Fruit fly (Drosophila melanogaster) whole organism, prepupa: ENCODE measurements around the gene GNBP3.
A peak's percentile ranks its signal among the peaks of the same experiment; 100 is the strongest.

Experiments
- Blimp-1 ChIP-seq: fragments of 200-800 bp; sonication (Bioruptor generic); optimal IDR thresholded peaks from 3 replicates; lab custom pipeline; 2017; ENCODE audit warnings: missing biosample characterization, missing genetic modification characterization, mild to moderate bottlenecking, moderate library complexity, missing genetic modification reagents
- CG10631 ChIP-seq: fragments of 200-800 bp; sonication (Bioruptor generic); optimal IDR thresholded peaks from 2 replicates; lab custom pipeline; 2016; ENCODE audit warnings: missing biosample characterization, missing genetic modification characterization
- CG11294 ChIP-seq: fragments of 200-800 bp; sonication (Bioruptor generic); IDR thresholded peaks from 2 replicates; pipeline ENCODE4 v1.3.6; 2022; ENCODE audit warnings: missing biosample characterization, missing genetic modification characterization
- CG11762 ChIP-seq: fragments of 200-800 bp; sonication (Bioruptor generic); optimal IDR thresholded peaks from 3 replicates; lab custom pipeline; 2016; ENCODE audit warnings: missing biosample characterization, missing genetic modification characterization; ENCODE audit not compliant: insufficient read depth
- CG11902 ChIP-seq: fragments of 200-800 bp; sonication (Bioruptor generic); optimal IDR thresholded peaks from 3 replicates; lab custom pipeline; 2016; ENCODE audit warnings: missing biosample characterization, missing genetic modification characterization
- CG15336 ChIP-seq: fragments of 200-800 bp; sonication (Bioruptor generic); IDR thresholded peaks from 2 replicates; pipeline ENCODE4 v1.3.6; 2022; ENCODE audit warnings: missing biosample characterization, missing genetic modification characterization
- CG1621 ChIP-seq: fragments of 200-800 bp; sonication (Bioruptor generic); optimal IDR thresholded peaks from 3 replicates; lab custom pipeline; 2018; ENCODE audit warnings: missing biosample characterization, mild to moderate bottlenecking, missing genetic modification characterization
- CG32006 ChIP-seq: fragments of 200-800 bp; sonication (Bioruptor generic); optimal IDR thresholded peaks from 3 replicates; lab custom pipeline; 2017; ENCODE audit warnings: missing biosample characterization, mild to moderate bottlenecking, missing genetic modification characterization
- CG34406 ChIP-seq: fragments of 200-800 bp; sonication (Bioruptor generic); optimal IDR thresholded peaks from 3 replicates; lab custom pipeline; 2016; ENCODE audit warnings: missing biosample characterization, missing genetic modification characterization
- CG3919 ChIP-seq: fragments of 200-800 bp; sonication (Bioruptor generic); optimal IDR thresholded peaks from 3 replicates; lab custom pipeline; 2016; ENCODE audit warnings: missing biosample characterization, missing genetic modification characterization
- CG4318 ChIP-seq: fragments of 200-800 bp; sonication (Bioruptor generic); optimal IDR thresholded peaks from 3 replicates; lab custom pipeline; 2017; ENCODE audit warnings: missing biosample characterization, mild to moderate bottlenecking, missing genetic modification characterization
- CG6163 ChIP-seq: fragments of 200-800 bp; sonication (Bioruptor generic); IDR thresholded peaks from 3 replicates; pipeline ENCODE4 v1.3.6; 2022; ENCODE audit warnings: missing biosample characterization, missing genetic modification characterization
- CG6276 ChIP-seq: fragments of 200-800 bp; sonication (Bioruptor generic); optimal IDR thresholded peaks from 2 replicates; lab custom pipeline; 2017; ENCODE audit warnings: missing biosample characterization, mild to moderate bottlenecking, missing genetic modification characterization
- CG6792 ChIP-seq: fragments of 200-800 bp; sonication (Bioruptor generic); optimal IDR thresholded peaks from 3 replicates; lab custom pipeline; 2016; ENCODE audit warnings: missing biosample characterization, missing genetic modification characterization
- CG6808 ChIP-seq: fragments of 200-800 bp; sonication (Bioruptor generic); optimal IDR thresholded peaks from 3 replicates; lab custom pipeline; 2017; ENCODE audit warnings: missing biosample characterization, missing genetic modification characterization, mild to moderate bottlenecking, moderate library complexity, missing genetic modification reagents
- CG6854 ChIP-seq: fragments of 200-800 bp; sonication (Bioruptor generic); optimal IDR thresholded peaks from 2 replicates; lab custom pipeline; 2017; ENCODE audit warnings: missing biosample characterization, mild to moderate bottlenecking, missing genetic modification characterization
- CG8119 ChIP-seq: fragments of 200-800 bp; sonication (Bioruptor generic); IDR thresholded peaks from 3 replicates; pipeline ENCODE4 v1.3.6; 2022; ENCODE audit warnings: missing biosample characterization, missing genetic modification characterization
- CG8319 ChIP-seq: fragments of 200-800 bp; sonication (Bioruptor generic); optimal IDR thresholded peaks from 3 replicates; lab custom pipeline; 2016; ENCODE audit warnings: missing biosample characterization, missing genetic modification characterization
- Eip93F ChIP-seq: fragments of 200-800 bp; sonication (Bioruptor generic); optimal IDR thresholded peaks from 2 replicates; lab custom pipeline; 2016; ENCODE audit warnings: missing biosample characterization, mild to moderate bottlenecking, missing genetic modification characterization
- Ets21C ChIP-seq: fragments of 200-800 bp; sonication (Bioruptor generic); optimal IDR thresholded peaks from 3 replicates; lab custom pipeline; 2016; ENCODE audit warnings: missing biosample characterization, missing genetic modification characterization
- Ets96B ChIP-seq: fragments of 200-800 bp; optimal IDR thresholded peaks from 2 replicates; lab custom pipeline; 2019; ENCODE audit warnings: missing biosample characterization, mild to moderate bottlenecking, missing genetic modification characterization, moderate library complexity
- Gug ChIP-seq: fragments of 200-800 bp; sonication (Bioruptor generic); IDR thresholded peaks from 2 replicates; pipeline ENCODE4 v1.3.6; 2022; ENCODE audit warnings: missing biosample characterization, missing genetic modification characterization
- Hr39 ChIP-seq: fragments of 200-800 bp; sonication (Bioruptor generic); optimal IDR thresholded peaks from 2 replicates; lab custom pipeline; 2016; ENCODE audit warnings: missing biosample characterization, missing genetic modification characterization
- Hr4 ChIP-seq: fragments of 200-800 bp; sonication (Bioruptor generic); optimal IDR thresholded peaks from 3 replicates; lab custom pipeline; 2016; ENCODE audit warnings: missing biosample characterization, missing genetic modification characterization
- Lpt ChIP-seq: fragments of 200-800 bp; sonication (Bioruptor generic); optimal IDR thresholded peaks from 3 replicates; lab custom pipeline; 2016; ENCODE audit warnings: missing biosample characterization, missing genetic modification characterization
- Met ChIP-seq: fragments of 200-800 bp; sonication (Bioruptor generic); optimal IDR thresholded peaks from 3 replicates; lab custom pipeline; 2016; ENCODE audit warnings: missing biosample characterization, missing genetic modification characterization
- OdsH ChIP-seq: fragments of 200-800 bp; sonication (Bioruptor generic); optimal IDR thresholded peaks from 3 replicates; lab custom pipeline; 2016; ENCODE audit warnings: missing biosample characterization, missing genetic modification characterization
- Sox102F ChIP-seq: fragments of 200-800 bp; sonication (Bioruptor generic); optimal IDR thresholded peaks from 2 replicates; lab custom pipeline; 2016; ENCODE audit warnings: missing biosample characterization, mild to moderate bottlenecking, missing genetic modification characterization
- Sox14 ChIP-seq: fragments of 200-800 bp; sonication (Bioruptor generic); optimal IDR thresholded peaks from 3 replicates; lab custom pipeline; 2016; ENCODE audit warnings: missing biosample characterization, missing genetic modification characterization
- Sox15 ChIP-seq: fragments of 200-800 bp; sonication (Bioruptor generic); optimal IDR thresholded peaks from 3 replicates; lab custom pipeline; 2016; ENCODE audit warnings: missing biosample characterization, missing genetic modification characterization
- achi ChIP-seq: fragments of 200-800 bp; sonication (Bioruptor generic); optimal IDR thresholded peaks from 3 replicates; lab custom pipeline; 2016; ENCODE audit warnings: missing biosample characterization, missing genetic modification characterization
- acj6 ChIP-seq: fragments of 200-800 bp; sonication (Bioruptor generic); optimal IDR thresholded peaks from 3 replicates; lab custom pipeline; 2016; ENCODE audit warnings: missing biosample characterization, missing genetic modification characterization
- dsx ChIP-seq: fragments of 200-800 bp; optimal IDR thresholded peaks from 3 replicates; lab custom pipeline; 2019; ENCODE audit warnings: missing biosample characterization, mild to moderate bottlenecking, missing genetic modification characterization, moderate library complexity; ENCODE audit not compliant: poor library complexity, severe bottlenecking
- eg ChIP-seq: fragments of 200-800 bp; sonication (Bioruptor generic); IDR thresholded peaks from 3 replicates; pipeline ENCODE4 v1.3.6; 2022; ENCODE audit warnings: missing biosample characterization, missing genetic modification characterization
- esn ChIP-seq: fragments of 200-800 bp; sonication (Bioruptor generic); optimal IDR thresholded peaks from 2 replicates; lab custom pipeline; 2016; ENCODE audit warnings: missing biosample characterization, mild to moderate bottlenecking, missing genetic modification characterization, moderate library complexity
- fd59A ChIP-seq: fragments of 200-800 bp; sonication (Bioruptor generic); optimal IDR thresholded peaks from 2 replicates; lab custom pipeline; 2017; ENCODE audit warnings: missing biosample characterization, mild to moderate bottlenecking, missing genetic modification characterization, missing genetic modification reagents
- fkh ChIP-seq: fragments of 200-800 bp; sonication (Bioruptor generic); optimal IDR thresholded peaks from 3 replicates; lab custom pipeline; 2017; ENCODE audit warnings: missing biosample characterization, mild to moderate bottlenecking, missing genetic modification characterization, moderate library complexity
- net ChIP-seq: fragments of 200-800 bp; sonication (Bioruptor generic); optimal IDR thresholded peaks from 3 replicates; lab custom pipeline; 2016; ENCODE audit warnings: missing biosample characterization, missing genetic modification characterization
- salr ChIP-seq, 2 experiments: fragments of 200-800 bp; sonication (Bioruptor generic); optimal IDR thresholded peaks; 3 replicates each; lab custom pipeline; 2016 to 2018; ENCODE audit warnings: missing biosample characterization in 2 of 2, missing genetic modification characterization in 2 of 2, mild to moderate bottlenecking in 1 of 2
- spab ChIP-seq: fragments of 200-800 bp; sonication (Bioruptor generic); optimal IDR thresholded peaks from 2 replicates; lab custom pipeline; 2017; ENCODE audit warnings: missing biosample characterization, mild to moderate bottlenecking, missing genetic modification characterization, missing genetic modification reagents
- svp ChIP-seq: fragments of 200-800 bp; sonication (Bioruptor generic); peaks from one replicate; lab custom pipeline; 2016; ENCODE audit warnings: missing biosample characterization, missing genetic modification characterization
- topi ChIP-seq: fragments of 200-800 bp; sonication (Bioruptor generic); optimal IDR thresholded peaks from 3 replicates; lab custom pipeline; 2016; ENCODE audit warnings: missing biosample characterization, missing genetic modification characterization

Gene GNBP3

DNA sequence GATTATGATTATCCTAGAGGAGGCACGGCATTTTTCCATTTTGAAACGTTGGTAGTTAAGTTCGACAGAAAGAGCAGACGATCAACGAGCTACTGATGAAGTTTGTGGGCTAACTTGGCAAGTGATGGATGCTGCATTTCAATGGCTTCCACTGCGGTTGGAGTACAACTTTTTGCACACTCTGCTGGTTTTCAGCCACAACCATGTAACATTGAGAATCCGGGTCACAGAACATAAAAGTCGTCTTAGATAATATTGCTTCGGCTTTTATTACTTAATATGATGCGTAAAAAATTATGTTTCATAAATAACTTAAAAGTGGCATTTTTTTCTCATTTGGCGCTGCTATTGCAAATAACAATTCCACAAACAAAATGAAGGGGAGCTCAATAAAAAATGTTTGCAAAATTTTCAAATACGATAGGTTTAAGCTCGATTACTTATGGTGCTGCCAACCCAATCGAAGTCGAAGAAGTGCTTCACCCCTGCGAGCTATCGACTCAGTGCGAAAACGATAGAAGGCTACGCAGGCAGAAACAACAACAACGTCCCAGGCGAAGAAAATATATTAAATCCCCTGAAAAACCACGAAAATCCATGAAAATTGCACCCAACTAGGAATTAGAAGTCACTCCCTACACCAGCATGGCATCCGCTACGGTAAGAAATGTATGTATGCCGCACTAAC is 11.6 kb downstream of the GNBP3 start, which contains the start of the genes CG5653 and CG5021:
Gene CG5653 (minus strand): TSS at position 51 of the 688 bp plus-strand sequence.
Gene CG5021 (plus strand): TSS at position 506 of the 688 bp plus-strand sequence.
- TF ChIP-seq Ets21C (GFP tag; lab: Kevin White, UChicago) (no peak), CG11902 (GFP tag; lab: Kevin White, UChicago) (no peak)
- TF ChIP-seq, all 60 proteins: peak for 0

DNA sequence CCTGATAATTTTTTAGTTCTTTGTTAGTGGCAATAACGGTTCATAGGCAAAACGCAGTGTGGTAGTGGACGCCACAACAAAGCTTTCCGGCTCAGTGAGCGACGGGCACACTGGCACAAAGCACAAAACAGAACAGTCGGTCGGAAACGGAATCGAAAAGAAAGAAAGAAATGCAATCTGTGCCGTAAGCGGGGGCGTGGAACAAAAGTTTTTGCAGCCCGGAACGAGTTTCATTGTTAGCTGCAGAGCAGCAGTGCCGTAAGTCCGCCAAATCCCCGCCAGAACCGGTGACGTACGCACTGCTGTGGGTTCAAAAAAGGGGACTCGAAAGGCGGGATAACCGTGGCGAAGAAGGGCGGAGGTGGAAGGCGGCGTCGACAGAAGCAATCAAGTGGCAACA is 13.6 kb downstream of the GNBP3 start, which contains the start of gene CG5026:
Gene CG5026 (plus strand): TSS at position 92 of the 400 bp plus-strand sequence.
- no peak for TF ChIP-seq CG11762 (GFP tag; lab: Kevin White, UChicago)
- TF ChIP-seq esn (GFP tag; lab: Kevin White, UChicago): peak; percentile 44
- TF ChIP-seq CG34406: no peak
- no peak for TF ChIP-seq fkh (GFP tag; lab: Kevin White, UChicago)
- no peak for TF ChIP-seq CG6276
- peak; percentile 53 for TF ChIP-seq CG6854 (GFP tag; lab: Kevin White, UChicago)
- TF ChIP-seq CG6808 (GFP tag; lab: Kevin White, UChicago): no peak
- TF ChIP-seq Sox14 (GFP tag; lab: Kevin White, UChicago): peak; percentile 97
- no peak for TF ChIP-seq Hr39 (GFP tag; lab: Kevin White, UChicago)
- no peak for TF ChIP-seq CG6792 (GFP tag; lab: Kevin White, UChicago)
- TF ChIP-seq, all 60 proteins: peak for 3

DNA sequence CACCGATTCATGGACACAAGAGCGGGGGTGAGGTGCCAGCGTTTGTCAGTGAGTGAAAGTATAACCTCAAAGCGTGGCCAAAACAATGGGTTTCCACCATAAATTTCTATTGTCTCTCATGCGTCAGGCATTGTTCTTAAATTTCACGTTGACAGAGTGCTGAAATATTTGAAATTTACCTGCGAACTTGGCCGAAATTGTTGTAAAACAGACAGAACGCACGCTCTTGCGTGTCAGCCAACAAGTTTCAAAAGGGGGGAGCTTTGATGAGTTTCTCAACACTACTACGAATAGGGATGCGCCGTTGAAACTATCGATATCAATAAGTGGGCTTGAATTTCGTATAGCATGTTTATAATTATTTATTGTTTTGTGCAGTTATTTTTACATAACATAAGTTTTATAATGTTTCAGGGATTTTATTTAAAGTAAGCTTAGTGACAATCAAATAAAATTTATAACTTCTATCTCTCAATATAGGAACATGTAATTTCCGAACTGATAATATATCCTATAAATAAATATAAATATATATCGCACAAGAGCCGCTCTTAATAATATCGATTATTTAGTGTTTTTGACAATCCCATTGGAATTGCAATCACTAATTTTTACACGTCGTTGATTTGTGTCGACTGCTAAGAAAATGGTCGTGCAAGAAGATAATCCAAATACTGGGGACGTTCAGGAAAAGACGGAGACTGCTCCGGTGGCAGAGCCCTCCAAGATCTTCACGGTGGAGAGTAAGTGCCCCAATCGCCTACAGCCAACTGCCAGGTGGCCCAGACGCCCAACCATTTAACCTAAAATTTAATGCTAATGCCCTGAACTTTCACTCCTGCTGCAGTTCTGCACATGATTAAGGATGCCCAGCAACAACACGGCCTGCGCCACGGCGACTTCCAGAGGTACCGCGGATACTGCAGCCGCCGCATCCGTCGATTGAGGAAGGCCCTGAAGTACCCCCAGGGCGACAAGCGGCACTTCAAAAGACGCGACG is 20.0 kb downstream of the GNBP3 start, which contains the start of the genes pix and Srp68:
Gene pix (minus strand): TSS at position 288 of the 1,000 bp plus-strand sequence.
Gene Srp68 (plus strand): TSS at position 569 of the 1,000 bp plus-strand sequence.
- no peak for TF ChIP-seq fkh (GFP tag; lab: Kevin White, UChicago)
- TF ChIP-seq CG1621 (tag; lab: Kevin White, UChicago): no peak
- TF ChIP-seq OdsH (GFP tag; lab: Kevin White, UChicago): no peak
- TF ChIP-seq net (GFP tag; lab: Kevin White, UChicago): peak; percentile 12
- peak; percentile 15 for TF ChIP-seq Hr39 (GFP tag; lab: Kevin White, UChicago)
- no peak for TF ChIP-seq Eip93F (GFP tag; lab: Kevin White, UChicago)
- TF ChIP-seq spab (GFP tag; lab: Kevin White, UChicago): no peak
- TF ChIP-seq achi (GFP tag; lab: Kevin White, UChicago): peak; percentile 66
- TF ChIP-seq CG6276: no peak
- TF ChIP-seq Blimp-1 (GFP tag; lab: Kevin White, UChicago): peak; percentile 84
- no peak for TF ChIP-seq Hr4
- no peak for TF ChIP-seq Met (GFP tag; lab: Kevin White, UChicago)
- no peak for TF ChIP-seq CG32006
- TF ChIP-seq CG11902 (GFP tag; lab: Kevin White, UChicago): peak; percentile 48
- TF ChIP-seq CG11294 (GFP tag; lab: Robert Waterston, UW): no peak
- peak; percentile 62 for TF ChIP-seq Ets96B
- TF ChIP-seq dsx (GFP tag; lab: Kevin White, UChicago): no peak
- no peak for TF ChIP-seq salr (GFP tag; optimal IDR thresholded peaks at IDR 0.05; lab: Kevin White, UChicago)
- TF ChIP-seq CG8319 (GFP tag; lab: Kevin White, UChicago): no peak
- 0 out of 2 replicates have a peak, but pooled peaks have one; percentile 21 for TF ChIP-seq Gug (GFP tag; lab: Robert Waterston, UW)
- TF ChIP-seq acj6 (GFP tag; lab: Kevin White, UChicago): no peak
- no peak for TF ChIP-seq eg (GFP tag; lab: Robert Waterston, UW)
- no peak for TF ChIP-seq Sox102F (GFP tag; lab: Kevin White, UChicago)
- peak; percentile 23 for TF ChIP-seq fd59A (GFP tag; lab: Kevin White, UChicago)
- TF ChIP-seq CG4318 (GFP tag; lab: Kevin White, UChicago): no peak
- no peak for TF ChIP-seq CG6163 (GFP tag; lab: Robert Waterston, UW)
- peak; percentile 11 for TF ChIP-seq topi (GFP tag; lab: Kevin White, UChicago)
- TF ChIP-seq Ets21C (GFP tag; lab: Kevin White, UChicago): no peak
- TF ChIP-seq CG34406: peak; percentile 5
- peak; percentile 18 for TF ChIP-seq CG6854 (GFP tag; lab: Kevin White, UChicago)
- no peak for TF ChIP-seq CG8119
- peak; percentile 83 for TF ChIP-seq esn (GFP tag; lab: Kevin White, UChicago)
- no peak for TF ChIP-seq Lpt (GFP tag; lab: Kevin White, UChicago)
- 0 out of 2 replicates have a peak, but pooled peaks have one; percentile 7 for TF ChIP-seq CG15336 (GFP tag; lab: Robert Waterston, UW)
- TF ChIP-seq CG10631 (GFP tag; lab: Kevin White, UChicago): peak; percentile 47
- TF ChIP-seq CG3919 (GFP tag; lab: Kevin White, UChicago): no peak
- TF ChIP-seq Sox15 (GFP tag; lab: Kevin White, UChicago): peak; percentile 59
- peak; percentile 90 for TF ChIP-seq svp (GFP tag; lab: Kevin White, UChicago)
